Fruit fly (Drosophila melanogaster): ENCODE measurements around the gene Hml.

DNA sequence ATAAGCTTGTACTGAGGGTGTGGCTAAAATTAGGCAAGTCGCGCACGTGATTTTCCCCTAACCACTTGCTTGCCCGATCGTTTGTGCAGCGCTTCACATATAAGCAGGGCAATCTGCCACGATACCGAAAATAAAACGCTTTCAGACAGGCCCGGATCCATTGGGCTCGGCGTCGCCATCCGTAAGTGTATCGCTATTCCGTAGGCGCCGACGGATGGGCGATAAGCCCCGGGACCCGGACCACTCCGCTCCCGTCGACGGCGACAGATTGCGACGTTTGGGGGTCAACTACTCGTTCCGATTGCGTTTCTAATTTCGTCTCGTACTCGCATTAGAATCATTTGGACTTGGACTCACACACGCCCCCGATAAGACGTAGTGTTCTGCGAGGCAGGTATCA, 16.5 kb downstream of the Hml start:
- peak; percentile 90 for TF ChIP-seq shn (GFP tag; optimal IDR thresholded peaks at IDR 0.05)
- no peak; the same call in none of the 2 replicates for TF ChIP-seq Ptx1 (GFP tag; IDR thresholded peaks at IDR 0.05)
- peak; percentile 61; the same call in 1 of the 2 replicates for TF ChIP-seq gt (GFP tag; IDR thresholded peaks at IDR 0.05)
- peak; percentile 96 for TF ChIP-seq CG14014 (GFP tag; IDR thresholded peaks at IDR 0.05)
- TF ChIP-seq ash1 (GFP tag; optimal IDR thresholded peaks at IDR 0.05) = peak; percentile 21
- peak; percentile 89 for TF ChIP-seq CG7786 (GFP tag; optimal IDR thresholded peaks at IDR 0.05)
- peak; percentile 48 for TF ChIP-seq Scr (GFP tag; IDR thresholded peaks at IDR 0.05; ENCODE audit: partially characterized antibody)
- TF ChIP-seq CG2712 (tag; optimal IDR thresholded peaks at IDR 0.05) = peak; percentile 67
- TF ChIP-seq pan (optimal IDR thresholded peaks at IDR 0.05) = no peak
- TF ChIP-seq pan (GFP tag; optimal IDR thresholded peaks at IDR 0.05 in 1 of 2, IDR thresholded peaks at IDR 0.05 in 1 of 2) = peak in 1 of 2 experiments; percentile 80
